Worm (Caenorhabditis elegans) whole organism, L4/young adult: ENCODE data around the gene srx-105.

Source experiments
- W03F9.2 ChIP-seq: fragments of 150-350 bp; optimal IDR thresholded peaks from 2 replicates; lab custom pipeline; 2014; ENCODE audit warnings: missing biosample characterization, missing genetic modification characterization
- dao-5 ChIP-seq: sonication (generic microtip); optimal IDR thresholded peaks from 2 replicates; lab custom pipeline; 2016; ENCODE audit warnings: missing genotype, missing genetic modification characterization, moderate library complexity, missing compliant biosample characterization
- him-1 ChIP-seq: sonication (generic microtip); optimal IDR thresholded peaks from 2 replicates; lab custom pipeline; 2016; ENCODE audit warnings: missing genotype, missing genetic modification reagents, missing genetic modification characterization, missing compliant biosample characterization

The srx-105 gene

ce11 chrII:3701305-3701704 is at the start of gene srx-105:
TSS of gene srx-105 (minus strand) at chrII:3701405.
- no peak for TF ChIP-seq W03F9.2 (tag; lab: Kevin White, UChicago)
- TF ChIP-seq dao-5: no peak
- no peak for TF ChIP-seq him-1 (tag; lab: Kevin White, UChicago)

DNA sequence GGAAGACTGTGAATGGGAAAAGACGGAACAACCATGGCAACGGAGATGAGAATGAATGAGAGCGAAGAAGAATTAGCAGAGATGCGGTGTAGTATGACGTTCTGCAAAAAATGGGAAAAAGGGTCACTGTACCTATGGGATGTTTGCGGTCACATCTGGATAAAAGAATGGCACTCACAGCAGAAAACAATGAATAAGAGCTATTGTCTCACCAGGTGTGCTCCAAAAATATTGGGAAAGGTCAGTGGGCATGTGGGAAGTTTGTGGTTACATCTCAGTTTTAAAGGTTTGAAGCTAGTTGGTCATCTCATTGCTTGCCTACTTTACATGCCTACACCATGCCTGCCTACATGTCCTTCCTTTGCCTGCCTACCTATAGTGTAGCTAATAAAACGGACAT is 49.5 kb upstream of the srx-105 start, which contains the start of gene fbxb-91:
fbxb-91 (minus strand) TSS at position 101 of the 400 bp plus-strand sequence.
- TF ChIP-seq him-1 (tag; lab: Kevin White, UChicago) (no peak), W03F9.2 (tag; lab: Kevin White, UChicago) (no peak), dao-5 (no peak)

- TF ChIP-seq W03F9.2 (tag; lab: Kevin White, UChicago): no peak
Measured at ce11 chrII:3748719-3749118, 47.5 kb upstream of the srx-105 start, which contains the start of gene fbxb-90. TSS of gene fbxb-90 (minus strand) at chrII:3748819.

DNA sequence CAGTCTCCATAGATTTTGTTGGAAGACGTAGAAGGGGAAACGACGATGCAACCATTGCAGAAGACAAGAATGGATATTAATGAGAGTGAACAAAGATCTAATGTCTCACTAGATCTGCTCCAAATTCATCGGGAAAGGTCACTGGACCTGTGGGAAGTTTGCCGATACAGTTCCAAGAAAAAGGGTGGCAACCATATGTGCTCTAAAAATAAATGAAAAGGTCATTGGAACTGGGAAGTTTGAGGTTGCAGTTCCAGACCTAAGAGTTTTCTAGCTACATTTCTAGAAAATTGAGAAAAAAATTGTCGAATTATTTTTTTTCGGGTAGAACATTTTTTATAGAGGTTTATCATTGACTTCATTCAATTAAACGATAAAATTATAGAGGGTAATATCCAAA is 46.2 kb upstream of the srx-105 start, which contains the start of gene fbxb-92:
fbxb-92 (minus strand) TSS at position 101 of the 400 bp plus-strand sequence.
- TF ChIP-seq W03F9.2 (tag; lab: Kevin White, UChicago): no peak
- no peak for TF ChIP-seq him-1 (tag; lab: Kevin White, UChicago)
- TF ChIP-seq dao-5: no peak

ce11 chrII:3743684-3744200 is 42.5 kb upstream of the srx-105 start, which contains the start of gene nta-1:
TSS of gene nta-1 (minus strand) at chrII:3743814.
- TF ChIP-seq W03F9.2 (tag; lab: Kevin White, UChicago) (no peak), him-1 (tag; lab: Kevin White, UChicago) (no peak), dao-5 (no peak)

DNA sequence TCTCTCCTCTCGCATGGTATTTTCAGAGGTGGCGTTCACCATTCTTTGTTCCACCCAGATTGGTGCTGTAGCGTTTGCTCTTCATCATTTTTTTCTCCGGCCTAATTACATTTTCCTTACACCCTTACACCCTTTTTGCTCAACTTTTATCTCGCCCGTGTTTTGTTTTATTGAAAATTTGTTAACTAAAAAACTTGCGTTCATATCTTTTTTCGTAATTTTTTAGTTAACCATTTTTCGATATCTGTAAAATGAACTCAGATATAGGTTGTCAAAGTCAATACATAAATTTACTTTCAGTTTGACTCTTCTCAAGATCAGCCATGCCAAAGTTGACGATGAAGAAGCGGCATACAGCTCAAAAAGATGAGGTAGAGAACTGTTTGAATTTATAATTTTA is 40.4 kb upstream of the srx-105 start, which contains the start of gene F12E12.1:
F12E12.1 (plus strand) TSS at position 301 of the 400 bp plus-strand sequence.
- TF ChIP-seq W03F9.2 (tag; lab: Kevin White, UChicago): no peak
- no peak for TF ChIP-seq him-1 (tag; lab: Kevin White, UChicago)
- no peak for TF ChIP-seq dao-5

DNA sequence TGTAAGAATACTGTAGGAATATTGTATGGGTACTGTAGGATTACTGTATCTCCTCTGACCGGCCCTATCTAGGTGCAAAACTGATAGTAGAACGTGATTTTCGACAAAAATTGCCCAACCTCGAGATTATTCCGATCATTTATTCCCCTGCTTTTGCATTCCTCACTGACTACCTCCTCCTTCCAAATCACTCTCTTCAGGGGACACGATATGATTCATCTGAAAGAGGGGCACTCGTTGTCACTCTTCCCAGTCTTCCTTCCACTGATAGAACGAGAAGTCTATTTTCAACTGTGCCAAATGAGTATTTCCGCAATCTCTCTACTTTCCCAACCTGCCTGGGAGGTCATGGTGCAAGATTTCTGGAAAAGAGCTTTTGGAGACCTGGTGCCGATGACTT is 38.4 kb upstream of the srx-105 start, which contains the start of gene F12E12.2:
F12E12.2 (plus strand) TSS at position 301 of the 400 bp plus-strand sequence.
- no peak for TF ChIP-seq dao-5
- no peak for TF ChIP-seq him-1 (tag; lab: Kevin White, UChicago)
- TF ChIP-seq W03F9.2 (tag; lab: Kevin White, UChicago): no peak

DNA sequence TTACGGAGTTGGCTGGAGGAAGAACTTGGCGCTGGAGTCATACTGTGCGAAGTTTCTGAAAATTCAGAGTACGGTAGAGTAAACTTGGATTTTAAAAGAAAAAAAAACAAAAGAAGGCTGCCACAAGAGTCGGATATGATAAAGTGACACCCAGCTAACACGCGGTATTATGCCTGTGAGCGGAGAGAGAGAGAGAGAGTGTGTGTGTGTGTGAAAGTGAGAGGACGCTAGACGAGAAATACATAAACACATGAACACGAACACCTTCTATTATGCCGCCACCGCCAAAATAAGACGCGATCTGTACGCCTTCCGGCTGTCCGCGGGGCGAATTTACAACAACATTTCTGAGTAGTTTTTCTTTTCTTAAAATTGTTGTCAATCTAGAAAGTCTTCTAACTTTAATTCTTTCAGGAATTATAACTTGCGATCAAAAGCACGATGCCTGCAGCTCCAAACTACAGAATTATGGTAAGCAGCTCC is 35.7 kb upstream of the srx-105 start, which contains the start of gene F12E12.6:
F12E12.6 (minus strand) TSS at position 51 of the 483 bp plus-strand sequence.
- TF ChIP-seq him-1 (tag; lab: Kevin White, UChicago) (no peak), W03F9.2 (tag; lab: Kevin White, UChicago) (no peak), dao-5 (no peak)

DNA sequence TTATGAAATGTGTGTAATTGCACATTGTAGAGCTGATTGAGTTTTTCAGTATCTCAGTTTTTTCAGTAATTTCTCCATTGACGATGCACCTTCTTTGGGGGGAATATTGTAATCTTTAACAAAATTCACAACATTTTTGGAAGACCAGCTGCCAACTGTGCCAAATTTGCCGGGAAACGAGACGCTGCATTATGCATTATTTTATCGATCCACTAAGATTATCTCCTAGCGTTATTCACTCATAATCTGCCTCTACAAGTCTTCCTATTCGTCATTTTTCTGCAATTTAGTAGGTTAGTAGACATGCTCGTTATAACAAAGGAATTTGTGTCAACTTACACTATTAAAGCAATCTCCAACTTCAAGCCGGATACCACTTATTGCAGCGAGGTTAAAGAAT is 30.5 kb upstream of the srx-105 start, which contains the start of the genes sdz-12 and bath-31:
sdz-12 (minus strand) TSS at position 101 of the 400 bp plus-strand sequence.
bath-31 (plus strand) TSS at position 251 of the 400 bp plus-strand sequence.
- TF ChIP-seq him-1 (tag; lab: Kevin White, UChicago) (no peak), W03F9.2 (tag; lab: Kevin White, UChicago) (no peak), dao-5 (no peak)

DNA sequence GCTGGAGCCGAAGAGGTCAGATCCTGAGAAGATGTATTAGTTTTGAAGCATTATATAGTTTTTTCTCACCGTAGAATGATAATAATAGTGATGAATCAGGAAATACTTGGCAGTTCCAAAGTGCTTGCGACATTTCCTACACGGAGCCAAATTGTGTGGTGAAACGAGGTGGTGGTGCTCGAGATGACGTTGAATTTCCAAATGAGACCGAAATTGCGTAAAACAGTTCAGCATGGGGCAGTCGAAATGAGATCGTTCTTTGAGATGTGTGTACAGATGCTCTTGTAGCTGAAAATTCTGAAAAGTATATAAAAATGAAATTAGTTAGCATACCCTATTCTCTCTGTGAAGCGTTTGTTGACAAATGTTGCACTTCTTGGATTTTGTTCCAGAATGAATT is 26.8 kb upstream of the srx-105 start, which contains the start of gene C46E10.8:
C46E10.8 (minus strand) TSS at position 101 of the 400 bp plus-strand sequence.
- TF ChIP-seq dao-5 (no peak), him-1 (tag; lab: Kevin White, UChicago) (no peak), W03F9.2 (tag; lab: Kevin White, UChicago) (no peak)

- no peak for TF ChIP-seq him-1 (tag; lab: Kevin White, UChicago)
- TF ChIP-seq dao-5: no peak
- no peak for TF ChIP-seq W03F9.2 (tag; lab: Kevin White, UChicago)
Measured at ce11 chrII:3724175-3724715, 23.0 kb upstream of the srx-105 start, which contains the start of gene C46E10.1. TSS of gene C46E10.1 (plus strand) at chrII:3724225.

ce11 chrII:3721016-3721415 is 19.8 kb upstream of the srx-105 start, which contains the start of gene C46E10.3:
TSS of gene C46E10.3 (plus strand) at chrII:3721316.
- TF ChIP-seq him-1 (tag; lab: Kevin White, UChicago) (no peak), dao-5 (no peak), W03F9.2 (tag; lab: Kevin White, UChicago) (no peak)

- TF ChIP-seq dao-5 (no peak), him-1 (tag; lab: Kevin White, UChicago) (no peak), W03F9.2 (tag; lab: Kevin White, UChicago) (no peak)
Measured at ce11 chrII:3716961-3717360, 15.8 kb upstream of the srx-105 start, which contains the start of gene fbxc-52. TSS of gene fbxc-52 (plus strand) at chrII:3717261.

- TF ChIP-seq W03F9.2 (tag; lab: Kevin White, UChicago) (no peak), him-1 (tag; lab: Kevin White, UChicago) (no peak), dao-5 (no peak)
Measured at ce11 chrII:3716455-3716854, 15.2 kb upstream of the srx-105 start, which contains the start of gene srh-99. TSS of gene srh-99 (minus strand) at chrII:3716555.
